Worm (Caenorhabditis elegans): ENCODE data around the gene lcmt-1.
A peak's percentile ranks its signal among the peaks of the same experiment; 100 is the strongest.

Gene lcmt-1

ce11 chrIII:4302780-4303179, 40.5 kb upstream of the lcmt-1 start:
- TF ChIP-seq nhr-25 (tag; optimal IDR thresholded peaks at IDR 0.05) (peak; percentile 21), sem-4 (tag; optimal IDR thresholded peaks at IDR 0.05) (no peak)

- TF ChIP-seq nhr-77 (tag; optimal IDR thresholded peaks at IDR 0.05), result no peak
- no peak for TF ChIP-seq mab-5 (tag; optimal IDR thresholded peaks at IDR 0.05)
- TF ChIP-seq ceh-16 (tag; optimal IDR thresholded peaks at IDR 0.05), result no peak
These were observed 33.9 kb upstream of the lcmt-1 start for ce11 chrIII:4309303-4309702.

DNA sequence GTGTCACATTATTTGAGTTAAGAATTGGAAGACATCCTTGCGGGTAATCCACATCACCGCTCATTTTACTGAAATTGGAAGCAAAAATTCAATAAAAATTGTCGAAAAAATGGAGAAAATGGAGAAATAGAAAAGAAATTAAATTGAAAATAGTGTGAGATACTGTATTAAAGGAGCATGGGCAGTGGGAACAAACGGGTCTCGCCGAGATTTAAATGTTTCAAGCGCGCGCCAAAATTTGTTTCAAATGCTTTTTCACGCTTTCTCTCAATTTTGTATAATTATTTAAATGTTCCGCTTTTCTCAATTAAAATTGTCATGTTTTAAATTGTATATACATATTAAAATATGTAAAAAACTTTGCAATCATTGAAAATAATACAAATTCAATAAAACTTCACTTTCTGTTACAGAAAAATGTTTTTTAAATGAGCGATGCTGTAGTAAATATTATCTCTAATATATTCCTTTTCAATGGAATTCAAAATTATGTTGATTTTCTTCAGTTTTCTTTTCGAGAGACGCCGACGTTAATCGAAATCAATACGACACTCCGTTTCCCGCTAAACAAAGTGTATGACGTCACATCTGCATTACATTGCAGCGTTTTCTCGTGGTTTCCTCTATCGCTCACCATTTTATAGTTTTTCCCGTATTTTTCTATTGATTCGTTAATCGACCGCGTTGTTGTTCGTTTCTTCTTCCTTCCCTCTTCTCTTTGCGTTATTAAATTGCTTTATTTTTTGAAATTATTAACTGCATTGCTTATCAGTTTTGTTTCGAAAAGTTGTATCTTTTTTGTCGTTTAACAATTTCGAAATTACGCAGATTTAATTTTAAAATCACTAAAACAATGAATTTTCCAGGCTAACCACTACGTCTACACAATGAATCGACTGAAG, 29.9 kb upstream of the lcmt-1 start, which contains the start of the genes evl-14 and dcn-1:
evl-14 (minus strand) TSS at position 68 of the 902 bp plus-strand sequence.
dcn-1 (plus strand) TSS at position 852 of the 902 bp plus-strand sequence.
- TF ChIP-seq R02D3.7 (tag; optimal IDR thresholded peaks at IDR 0.05), result no peak
- TF ChIP-seq lin-39 (tag; optimal IDR thresholded peaks at IDR 0.05), result no peak
- no peak for TF ChIP-seq egl-27 (tag; optimal IDR thresholded peaks at IDR 0.05)
- no peak for TF ChIP-seq nhr-77 (tag; optimal IDR thresholded peaks at IDR 0.05)
- peak; percentile 30 for TF ChIP-seq mab-5 (tag; optimal IDR thresholded peaks at IDR 0.05)
- no peak for TF ChIP-seq alr-1 (tag; optimal IDR thresholded peaks at IDR 0.05)
- TF ChIP-seq sma-3 (GFP tag; optimal IDR thresholded peaks at IDR 0.05), result peak; percentile 60
- TF ChIP-seq nhr-21 (tag; optimal IDR thresholded peaks at IDR 0.05), result peak; percentile 73
- no peak for TF ChIP-seq ceh-82 (tag; optimal IDR thresholded peaks at IDR 0.05)
- TF ChIP-seq mbf-1 (tag; optimal IDR thresholded peaks at IDR 0.05), result no peak
- peak; percentile 20 for TF ChIP-seq skn-1 (tag; optimal IDR thresholded peaks at IDR 0.05)
- peak in 1 of 2 experiments; percentile 41 for TF ChIP-seq mdl-1 (tag; optimal IDR thresholded peaks at IDR 0.05)
- peak; percentile 73 for TF ChIP-seq lin-13 (GFP tag; optimal IDR thresholded peaks at IDR 0.05)
- TF ChIP-seq ZK546.5 (tag; optimal IDR thresholded peaks at IDR 0.05), result no peak
- no peak for TF ChIP-seq ztf-1 (GFP tag; conservative IDR thresholded peaks at IDR 0.05)
- peak; percentile 79 for TF ChIP-seq gmeb-1 (tag; optimal IDR thresholded peaks at IDR 0.05)
- TF ChIP-seq nhr-11 (tag; optimal IDR thresholded peaks at IDR 0.05), result no peak
- TF ChIP-seq sma-9 (GFP tag; optimal IDR thresholded peaks at IDR 0.05), result no peak
- TF ChIP-seq sma-9 (tag; optimal IDR thresholded peaks at IDR 0.05), result no peak
- TF ChIP-seq dmd-4 (tag; optimal IDR thresholded peaks at IDR 0.05), result no peak
- TF ChIP-seq ama-1 (optimal IDR thresholded peaks at IDR 0.05), result peak; percentile 58
- TF ChIP-seq nhr-237 (tag; optimal IDR thresholded peaks at IDR 0.05), result no peak
- TF ChIP-seq blmp-1 (tag; optimal IDR thresholded peaks at IDR 0.05; ENCODE audit: insufficient read depth), result no peak
- TF ChIP-seq lsy-2 (tag; optimal IDR thresholded peaks at IDR 0.05), result peak; percentile 52 to 91
- TF ChIP-seq unc-39 (tag; optimal IDR thresholded peaks at IDR 0.05), result no peak
- no peak for TF ChIP-seq peb-1 (tag; optimal IDR thresholded peaks at IDR 0.05)
- TF ChIP-seq crh-2 (tag; optimal IDR thresholded peaks at IDR 0.05), result peak; percentile 95
- TF ChIP-seq unc-62 (GFP tag; optimal IDR thresholded peaks at IDR 0.05), result no peak
- TF ChIP-seq lin-11 (tag; optimal IDR thresholded peaks at IDR 0.05), result no peak
- no peak for TF ChIP-seq nhr-12 (tag; optimal IDR thresholded peaks at IDR 0.05)
- TF ChIP-seq nhr-10 (tag; optimal IDR thresholded peaks at IDR 0.05), result no peak
- TF ChIP-seq snpc-4 (tag; optimal IDR thresholded peaks at IDR 0.05), result peak; percentile 35
- TF ChIP-seq C34F6.9 (tag; optimal IDR thresholded peaks at IDR 0.05), result peak; percentile 94
- peak; percentile 47 for TF ChIP-seq sem-4 (tag; optimal IDR thresholded peaks at IDR 0.05)
- TF ChIP-seq nhr-6 (tag; optimal IDR thresholded peaks at IDR 0.05), result peak; percentile 79
- TF ChIP-seq zag-1 (tag; optimal IDR thresholded peaks at IDR 0.05), result no peak
- TF ChIP-seq aly-2 (tag; optimal IDR thresholded peaks at IDR 0.05), result no peak
- TF ChIP-seq Y55F3AM.14 (GFP tag; optimal IDR thresholded peaks at IDR 0.05), result no peak
- peak; percentile 92 for TF ChIP-seq unc-55 (GFP tag; optimal IDR thresholded peaks at IDR 0.05)
- TF ChIP-seq fos-1 (tag; optimal IDR thresholded peaks at IDR 0.05), result peak; percentile 73
- TF ChIP-seq ceh-16 (tag; optimal IDR thresholded peaks at IDR 0.05), result no peak
- peak; percentile 85 for TF ChIP-seq nhr-129 (tag; optimal IDR thresholded peaks at IDR 0.05)
- TF ChIP-seq ztf-11 (tag; optimal IDR thresholded peaks at IDR 0.05), result no peak
- peak; percentile 11 for TF ChIP-seq ztf-4 (tag; optimal IDR thresholded peaks at IDR 0.05)
- TF ChIP-seq F13H6.1 (tag; optimal IDR thresholded peaks at IDR 0.05), result peak; percentile 61
- TF ChIP-seq elt-3 (tag; optimal IDR thresholded peaks at IDR 0.05), result no peak
- TF ChIP-seq nhr-25 (tag; optimal IDR thresholded peaks at IDR 0.05), result peak; percentile 76
